Worm (Caenorhabditis elegans) whole organism, midembryonic: ENCODE results near the gene Y51B9A.5.

Experiments
- T22C8.4 ChIP-seq: fragments of 200-800 bp; sonication (Bioruptor generic); IDR thresholded peaks from 2 replicates; pipeline ENCODE4 v1.3.6; 2022; ENCODE audit warnings: missing genetic modification characterization, missing compliant biosample characterization
- cog-1 ChIP-seq: sonication (generic microtip); optimal IDR thresholded peaks from 2 replicates; lab custom pipeline; 2016; ENCODE audit warnings: missing genetic modification characterization, missing compliant biosample characterization
- flt-1 ChIP-seq: fragments of 200-800 bp; sonication (Bioruptor generic); IDR thresholded peaks from 2 replicates; pipeline ENCODE4 v1.3.6; 2022; ENCODE audit warnings: missing genetic modification characterization, missing compliant biosample characterization
- klf-2 ChIP-seq: fragments of 200-800 bp; sonication (Bioruptor generic); conservative IDR thresholded peaks from 2 replicates; pipeline ENCODE4 v1.3.6; 2022; ENCODE audit warnings: missing genetic modification reagents, missing genetic modification characterization, missing compliant biosample characterization
- med-1 ChIP-seq: sonication (generic microtip); optimal IDR thresholded peaks from 2 replicates; lab custom pipeline; 2017; ENCODE audit warnings: missing genetic modification characterization, mild to moderate bottlenecking, missing compliant biosample characterization, antibody characterized with exemption, missing genetic modification reagents; ENCODE audit not compliant: insufficient read depth
- ref-1 ChIP-seq: fragments of 200-800 bp; sonication (Bioruptor generic); conservative IDR thresholded peaks from 2 replicates; pipeline ENCODE4 v1.3.6; 2022; ENCODE audit warnings: missing genetic modification reagents, missing genetic modification characterization, missing compliant biosample characterization
- tab-1 ChIP-seq: fragments of 200-800 bp; sonication (Bioruptor generic); IDR thresholded peaks from 2 replicates; pipeline ENCODE4 v1.3.6; 2022; ENCODE audit warnings: missing genetic modification characterization, missing compliant biosample characterization
- ztf-23 ChIP-seq: fragments of 200-800 bp; sonication (Bioruptor generic); IDR thresholded peaks from 2 replicates; pipeline ENCODE4 v1.3.6; 2022; ENCODE audit warnings: missing genetic modification reagents, missing genetic modification characterization, missing compliant biosample characterization
- ztf-29 ChIP-seq: fragments of 200-800 bp; sonication (Bioruptor generic); IDR thresholded peaks from 2 replicates; pipeline ENCODE4 v1.3.6; 2022; ENCODE audit warnings: missing genetic modification reagents, missing genetic modification characterization, missing compliant biosample characterization

The Y51B9A.5 gene

ce11 chrII:9378174-9378573 lies 25.8 kb upstream of the Y51B9A.5 start:
- no peak for TF ChIP-seq T22C8.4 (GFP tag; lab: Robert Waterston, UW)
- TF ChIP-seq ztf-29 (GFP tag; lab: Robert Waterston, UW) = no peak
- no peak for TF ChIP-seq tab-1 (GFP tag; lab: Robert Waterston, UW)
- no peak for TF ChIP-seq klf-2 (GFP tag; lab: Robert Waterston, UW)
- TF ChIP-seq cog-1 (tag; lab: Kevin White, UChicago) = no peak
- no peak for TF ChIP-seq ztf-23 (GFP tag; lab: Robert Waterston, UW)
- TF ChIP-seq med-1 (GFP tag; lab: Kevin White, UChicago) = no peak
- TF ChIP-seq flt-1 (GFP tag; lab: Robert Waterston, UW) = no peak
- TF ChIP-seq ref-1 (GFP tag; lab: Robert Waterston, UW) = no peak

- TF ChIP-seq ref-1 (GFP tag; lab: Robert Waterston, UW) = no peak
- no peak for TF ChIP-seq tab-1 (GFP tag; lab: Robert Waterston, UW)
- no peak for TF ChIP-seq klf-2 (GFP tag; lab: Robert Waterston, UW)
- TF ChIP-seq flt-1 (GFP tag; lab: Robert Waterston, UW) = no peak
- TF ChIP-seq cog-1 (tag; lab: Kevin White, UChicago) = no peak
- no peak for TF ChIP-seq T22C8.4 (GFP tag; lab: Robert Waterston, UW)
- no peak for TF ChIP-seq ztf-23 (GFP tag; lab: Robert Waterston, UW)
- TF ChIP-seq med-1 (GFP tag; lab: Kevin White, UChicago) = no peak
Measured at ce11 chrII:9379796-9380195, 24.1 kb upstream of the Y51B9A.5 start, which contains the start of gene srh-48. Gene srh-48 (plus strand): TSS chrII:9380096.

DNA sequence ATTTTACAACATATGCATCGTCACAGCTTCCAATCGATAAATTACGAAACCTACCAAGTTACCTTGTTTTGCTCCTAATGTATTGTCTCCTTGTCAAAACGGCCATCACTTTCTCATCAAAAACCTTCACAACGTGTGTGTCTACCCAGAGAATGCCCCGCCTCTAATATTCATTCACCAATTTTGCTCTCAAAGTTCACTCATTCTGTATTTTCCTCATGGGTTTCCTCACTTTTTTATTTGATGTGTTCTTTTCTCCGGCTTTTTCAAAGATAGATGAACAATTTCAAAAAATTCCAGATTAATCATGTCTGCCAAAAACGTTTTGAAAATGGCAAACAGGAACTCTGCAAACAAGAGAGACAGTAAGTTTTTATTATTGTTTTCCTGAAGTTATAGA lies 18.7 kb upstream of the Y51B9A.5 start, which contains the start of gene C06C3.7:
TSS of gene C06C3.7 (plus strand) at position 301 of the 400 bp plus-strand sequence.
- TF ChIP-seq med-1 (GFP tag; lab: Kevin White, UChicago) = no peak
- TF ChIP-seq cog-1 (tag; lab: Kevin White, UChicago) = no peak
- no peak for TF ChIP-seq ztf-23 (GFP tag; lab: Robert Waterston, UW)
- no peak for TF ChIP-seq T22C8.4 (GFP tag; lab: Robert Waterston, UW)
- no peak for TF ChIP-seq ztf-29 (GFP tag; lab: Robert Waterston, UW)
- TF ChIP-seq tab-1 (GFP tag; lab: Robert Waterston, UW) = no peak
- TF ChIP-seq ref-1 (GFP tag; lab: Robert Waterston, UW) = no peak
- TF ChIP-seq klf-2 (GFP tag; lab: Robert Waterston, UW) = no peak
- no peak for TF ChIP-seq flt-1 (GFP tag; lab: Robert Waterston, UW)

DNA sequence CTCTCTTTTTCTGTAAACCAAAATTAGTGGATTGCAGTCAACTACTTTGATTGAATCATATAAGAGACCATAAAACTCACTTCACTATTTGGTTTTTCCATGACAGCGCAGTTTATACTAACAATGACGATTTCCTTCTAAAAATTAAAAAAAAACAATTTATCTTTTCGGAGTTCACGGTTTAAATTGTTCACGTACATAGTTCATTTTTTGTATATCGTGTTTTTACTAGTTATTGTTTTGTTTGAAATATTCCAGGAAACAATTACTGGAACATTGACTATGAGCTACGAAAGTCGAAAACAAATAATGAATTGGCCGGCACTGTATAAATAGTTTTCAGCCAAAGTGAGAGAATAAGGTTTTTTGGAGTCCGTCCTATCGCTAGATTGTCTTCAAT lies 11.2 kb upstream of the Y51B9A.5 start, which contains the start of gene lido-17:
TSS of gene lido-17 (minus strand) at position 101 of the 400 bp plus-strand sequence.
- TF ChIP-seq tab-1 (GFP tag; lab: Robert Waterston, UW) (no peak), ref-1 (GFP tag; lab: Robert Waterston, UW) (no peak), ztf-29 (GFP tag; lab: Robert Waterston, UW) (no peak), ztf-23 (GFP tag; lab: Robert Waterston, UW) (no peak), klf-2 (GFP tag; lab: Robert Waterston, UW) (no peak), med-1 (GFP tag; lab: Kevin White, UChicago) (no peak)

DNA sequence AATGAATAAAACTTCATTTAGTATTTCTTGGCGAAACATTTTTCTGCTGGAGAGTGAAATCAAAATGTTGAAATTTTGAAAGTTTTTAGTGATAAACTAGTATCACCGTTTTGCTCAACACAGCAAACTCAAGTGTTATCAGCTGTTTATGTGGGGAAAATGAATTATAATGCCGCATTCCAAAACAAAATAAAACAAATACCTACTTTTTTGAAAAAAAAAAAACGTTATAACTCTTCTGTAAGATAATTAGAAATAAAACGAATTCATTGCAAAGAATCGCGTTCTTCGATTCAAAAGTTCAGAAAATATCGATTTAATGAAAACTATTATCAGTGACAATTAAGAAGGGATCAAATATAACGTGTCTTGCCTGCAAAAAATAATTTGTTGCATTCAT lies 6.5 kb upstream of the Y51B9A.5 start, which contains the start of gene Y51B9A.9:
TSS of gene Y51B9A.9 (minus strand) at position 101 of the 400 bp plus-strand sequence.
- TF ChIP-seq ztf-23 (GFP tag; lab: Robert Waterston, UW) = no peak
- TF ChIP-seq ztf-29 (GFP tag; lab: Robert Waterston, UW) = no peak
- no peak for TF ChIP-seq flt-1 (GFP tag; lab: Robert Waterston, UW)
- TF ChIP-seq T22C8.4 (GFP tag; lab: Robert Waterston, UW) = no peak
- no peak for TF ChIP-seq tab-1 (GFP tag; lab: Robert Waterston, UW)
- no peak for TF ChIP-seq klf-2 (GFP tag; lab: Robert Waterston, UW)
- TF ChIP-seq ref-1 (GFP tag; lab: Robert Waterston, UW) = no peak
- TF ChIP-seq med-1 (GFP tag; lab: Kevin White, UChicago) = no peak
- TF ChIP-seq cog-1 (tag; lab: Kevin White, UChicago) = no peak

- TF ChIP-seq klf-2 (GFP tag; lab: Robert Waterston, UW) (no peak), cog-1 (tag; lab: Kevin White, UChicago) (no peak), T22C8.4 (GFP tag; lab: Robert Waterston, UW) (no peak), flt-1 (GFP tag; lab: Robert Waterston, UW) (no peak)
Measured at ce11 chrII:9398370-9398901, 5.5 kb upstream of the Y51B9A.5 start, which contains the start of the genes Y51B9A.14 and Y51B9A.8. Gene Y51B9A.14 (minus strand): TSS chrII:9398470. Gene Y51B9A.8 (plus strand): TSS chrII:9398851.

- TF ChIP-seq cog-1 (tag; lab: Kevin White, UChicago) = no peak
- TF ChIP-seq tab-1 (GFP tag; lab: Robert Waterston, UW) = no peak
- no peak for TF ChIP-seq ztf-23 (GFP tag; lab: Robert Waterston, UW)
- TF ChIP-seq klf-2 (GFP tag; lab: Robert Waterston, UW) = no peak
- no peak for TF ChIP-seq med-1 (GFP tag; lab: Kevin White, UChicago)
- no peak for TF ChIP-seq T22C8.4 (GFP tag; lab: Robert Waterston, UW)
- TF ChIP-seq ztf-29 (GFP tag; lab: Robert Waterston, UW) = no peak
- TF ChIP-seq flt-1 (GFP tag; lab: Robert Waterston, UW) = no peak
Measured at ce11 chrII:9399746-9400145, 4.2 kb upstream of the Y51B9A.5 start, which contains the start of gene Y51B9A.7. Gene Y51B9A.7 (plus strand): TSS chrII:9400046.

ce11 chrII:9403087-9403486 lies 859 bp upstream of the Y51B9A.5 start, which contains the start of gene Y51B9A.6:
Gene Y51B9A.6 (minus strand): TSS chrII:9403187.
- TF ChIP-seq ztf-29 (GFP tag; lab: Robert Waterston, UW) = no peak
- no peak for TF ChIP-seq T22C8.4 (GFP tag; lab: Robert Waterston, UW)
- no peak for TF ChIP-seq med-1 (GFP tag; lab: Kevin White, UChicago)
- no peak for TF ChIP-seq klf-2 (GFP tag; lab: Robert Waterston, UW)
- TF ChIP-seq cog-1 (tag; lab: Kevin White, UChicago) = no peak
- no peak for TF ChIP-seq ref-1 (GFP tag; lab: Robert Waterston, UW)
- TF ChIP-seq tab-1 (GFP tag; lab: Robert Waterston, UW) = no peak
